Fruit fly (Drosophila melanogaster): ENCODE data around the gene nerfin-2.

DNA sequence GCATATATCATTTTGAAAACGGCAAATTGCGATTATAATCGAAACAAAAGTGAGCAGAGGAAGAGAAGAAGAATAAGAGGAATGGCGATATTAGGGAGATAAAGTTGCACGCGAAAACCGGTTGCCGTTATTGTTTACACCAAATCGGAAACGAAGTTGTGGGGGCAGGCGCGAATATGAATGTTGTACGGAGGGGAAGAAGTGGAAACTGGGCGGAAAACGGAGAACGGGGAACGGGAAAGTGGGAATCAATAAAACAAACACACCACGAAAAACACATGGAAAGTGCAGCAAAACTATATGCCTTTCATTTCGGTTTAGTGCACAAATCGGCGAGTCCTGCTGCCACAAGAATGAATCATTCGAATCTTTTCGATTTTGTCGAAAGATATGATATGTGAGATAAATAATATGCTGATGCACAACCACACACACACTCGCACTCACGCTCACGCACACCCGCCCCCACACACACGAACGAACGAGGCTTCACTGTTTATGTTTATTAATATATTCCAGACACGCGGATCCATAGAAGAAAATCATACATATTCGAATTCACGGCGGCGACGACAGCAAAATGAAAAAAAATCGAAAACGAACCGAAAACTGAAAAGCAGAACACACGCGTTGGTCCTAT lies 28.8 kb upstream of the nerfin-2 start:
- TF ChIP-seq CG5204 (GFP tag; optimal IDR thresholded peaks at IDR 0.05) (no peak), toe (GFP tag; optimal IDR thresholded peaks at IDR 0.05) (no peak), CG1620 (GFP tag; optimal IDR thresholded peaks at IDR 0.05) (no peak), kay (GFP tag; ENCODE audit: borderline replicate concordance) (no peak)

All from whole organism, adult.